Worm (Caenorhabditis elegans) whole organism, young adult: ENCODE results near the gene dao-6.

Experiments
- B0261.1 ChIP-seq: sonication (generic microtip); optimal IDR thresholded peaks from 2 replicates; lab custom pipeline; 2016; ENCODE audit warnings: mild to moderate bottlenecking, missing genetic modification characterization, moderate library complexity, missing compliant biosample characterization
- F37B4.10 ChIP-seq: fragments of 200-800 bp; sonication (Bioruptor generic); IDR thresholded peaks from 2 replicates; pipeline ENCODE4 v1.3.6; 2022; ENCODE audit warnings: missing genetic modification characterization, missing compliant biosample characterization
- Y56A3A.18 ChIP-seq: fragments of 200-800 bp; sonication (Bioruptor generic); IDR thresholded peaks from 2 replicates; pipeline ENCODE4 v1.3.6; 2022; ENCODE audit warnings: missing genetic modification reagents, missing genetic modification characterization, missing compliant biosample characterization
- ama-1 ChIP-seq, 3 experiments: fragments of 150-350 bp in 1 of 3; sonication (generic microtip) in 2 of 3; optimal IDR thresholded peaks; 2 replicates each; lab custom pipeline; 2014 to 2018; ENCODE audit warnings: missing biosample characterization in 2 of 3, missing genetic modification characterization in 2 of 3, missing genetic modification reagents in 2 of 3
- nfyb-1 ChIP-seq: fragments of 200-800 bp; sonication (Bioruptor generic); IDR thresholded peaks from 2 replicates; pipeline ENCODE4 v1.3.6; 2022; ENCODE audit warnings: missing genetic modification reagents, missing genetic modification characterization, missing compliant biosample characterization
- rcor-1 ChIP-seq: fragments of 200-800 bp; sonication (Bioruptor generic); IDR thresholded peaks from 2 replicates; pipeline ENCODE4 v1.3.6; 2022; ENCODE audit warnings: missing genetic modification reagents, missing genetic modification characterization, missing compliant biosample characterization
- rec-8 ChIP-seq, 2 experiments: sonication (generic microtip); optimal IDR thresholded peaks; 2 replicates each; lab custom pipeline; 2016; ENCODE audit warnings: mild to moderate bottlenecking in 2 of 2, missing genetic modification characterization in 2 of 2, missing genetic modification reagents in 2 of 2, missing genotype in 2 of 2, missing biosample characterization in 1 of 2, missing compliant biosample characterization in 1 of 2, moderate library complexity in 1 of 2
- ztf-3 ChIP-seq: fragments of 200-800 bp; sonication (Bioruptor generic); optimal IDR thresholded peaks from 2 replicates; lab custom pipeline; 2018; ENCODE audit warnings: mild to moderate bottlenecking, missing genetic modification characterization, missing compliant biosample characterization

DNA sequence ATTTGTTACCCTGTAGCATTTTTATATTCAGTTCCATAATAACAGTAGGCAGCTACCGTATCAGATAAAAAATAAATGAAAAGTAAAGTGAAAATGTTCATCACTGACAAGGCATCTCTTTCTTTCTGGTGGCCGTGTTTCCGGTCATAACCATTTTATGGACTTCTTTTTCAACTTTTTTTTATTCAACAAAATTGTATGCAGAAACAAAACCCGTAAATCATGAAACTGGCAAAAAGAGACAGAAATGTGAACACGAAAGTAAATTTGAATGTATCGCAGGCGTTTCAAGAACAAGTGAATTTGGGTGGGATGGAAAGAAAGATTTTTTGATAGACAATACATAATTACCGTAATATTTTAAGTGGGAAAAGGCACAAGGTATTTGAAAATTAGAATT lies 10.9 kb downstream of the dao-6 start, which contains the start of gene clec-162:
- TF ChIP-seq nfyb-1 (GFP tag; lab: Robert Waterston, UW) (no peak), rcor-1 (GFP tag; lab: Robert Waterston, UW) (no peak), F37B4.10 (GFP tag; lab: Robert Waterston, UW) (no peak), rec-8 (tag; optimal IDR thresholded peaks at IDR 0.05; lab: Kevin White, UChicago) (no peak), ama-1 (optimal IDR thresholded peaks at IDR 0.05; lab: Kevin White, UChicago) (no peak), ama-1 (GFP tag; optimal IDR thresholded peaks at IDR 0.05; lab: Kevin White, UChicago) (no peak), B0261.1 (tag; lab: Kevin White, UChicago) (no peak), ztf-3 (GFP tag; lab: Kevin White, UChicago) (no peak), Y56A3A.18 (no peak)
